Fruit fly (Drosophila melanogaster) whole organism, prepupa: ENCODE results near the gene for.

Experiments used
- Blimp-1 ChIP-seq: fragments of 200-800 bp; sonication (Bioruptor generic); optimal IDR thresholded peaks from 3 replicates; lab custom pipeline; 2017; ENCODE audit warnings: missing biosample characterization, missing genetic modification characterization, mild to moderate bottlenecking, moderate library complexity, missing genetic modification reagents
- CG10631 ChIP-seq: fragments of 200-800 bp; sonication (Bioruptor generic); optimal IDR thresholded peaks from 2 replicates; lab custom pipeline; 2016; ENCODE audit warnings: missing biosample characterization, missing genetic modification characterization
- CG11294 ChIP-seq: fragments of 200-800 bp; sonication (Bioruptor generic); IDR thresholded peaks from 2 replicates; pipeline ENCODE4 v1.3.6; 2022; ENCODE audit warnings: missing biosample characterization, missing genetic modification characterization
- CG11762 ChIP-seq: fragments of 200-800 bp; sonication (Bioruptor generic); optimal IDR thresholded peaks from 3 replicates; lab custom pipeline; 2016; ENCODE audit warnings: missing biosample characterization, missing genetic modification characterization; ENCODE audit not compliant: insufficient read depth
- CG11902 ChIP-seq: fragments of 200-800 bp; sonication (Bioruptor generic); optimal IDR thresholded peaks from 3 replicates; lab custom pipeline; 2016; ENCODE audit warnings: missing biosample characterization, missing genetic modification characterization
- CG1621 ChIP-seq: fragments of 200-800 bp; sonication (Bioruptor generic); optimal IDR thresholded peaks from 3 replicates; lab custom pipeline; 2018; ENCODE audit warnings: missing biosample characterization, mild to moderate bottlenecking, missing genetic modification characterization
- CG16779 ChIP-seq: fragments of 200-800 bp; sonication (Bioruptor generic); optimal IDR thresholded peaks from 3 replicates; lab custom pipeline; 2017; ENCODE audit warnings: missing biosample characterization, mild to moderate bottlenecking, missing genetic modification characterization
- CG3032 ChIP-seq: fragments of 200-800 bp; optimal IDR thresholded peaks from 2 replicates; lab custom pipeline; 2019; ENCODE audit warnings: missing biosample characterization, mild to moderate bottlenecking, missing genetic modification characterization, moderate library complexity
- CG31627 ChIP-seq: fragments of 200-800 bp; sonication (Bioruptor generic); optimal IDR thresholded peaks from 3 replicates; lab custom pipeline; 2016; ENCODE audit warnings: missing biosample characterization, missing genetic modification characterization
- CG32006 ChIP-seq: fragments of 200-800 bp; sonication (Bioruptor generic); optimal IDR thresholded peaks from 3 replicates; lab custom pipeline; 2017; ENCODE audit warnings: missing biosample characterization, mild to moderate bottlenecking, missing genetic modification characterization
- CG34406 ChIP-seq: fragments of 200-800 bp; sonication (Bioruptor generic); optimal IDR thresholded peaks from 3 replicates; lab custom pipeline; 2016; ENCODE audit warnings: missing biosample characterization, missing genetic modification characterization
- CG3919 ChIP-seq: fragments of 200-800 bp; sonication (Bioruptor generic); optimal IDR thresholded peaks from 3 replicates; lab custom pipeline; 2016; ENCODE audit warnings: missing biosample characterization, missing genetic modification characterization
- CG4318 ChIP-seq: fragments of 200-800 bp; sonication (Bioruptor generic); optimal IDR thresholded peaks from 3 replicates; lab custom pipeline; 2017; ENCODE audit warnings: missing biosample characterization, mild to moderate bottlenecking, missing genetic modification characterization
- CG6163 ChIP-seq: fragments of 200-800 bp; sonication (Bioruptor generic); IDR thresholded peaks from 3 replicates; pipeline ENCODE4 v1.3.6; 2022; ENCODE audit warnings: missing biosample characterization, missing genetic modification characterization
- CG6276 ChIP-seq: fragments of 200-800 bp; sonication (Bioruptor generic); optimal IDR thresholded peaks from 2 replicates; lab custom pipeline; 2017; ENCODE audit warnings: missing biosample characterization, mild to moderate bottlenecking, missing genetic modification characterization
- CG6808 ChIP-seq: fragments of 200-800 bp; sonication (Bioruptor generic); optimal IDR thresholded peaks from 3 replicates; lab custom pipeline; 2017; ENCODE audit warnings: missing biosample characterization, missing genetic modification characterization, mild to moderate bottlenecking, moderate library complexity, missing genetic modification reagents
- CG8119 ChIP-seq: fragments of 200-800 bp; sonication (Bioruptor generic); IDR thresholded peaks from 3 replicates; pipeline ENCODE4 v1.3.6; 2022; ENCODE audit warnings: missing biosample characterization, missing genetic modification characterization
- Eip75B ChIP-seq: fragments of 200-800 bp; sonication (Bioruptor generic); optimal IDR thresholded peaks from 3 replicates; lab custom pipeline; 2016; ENCODE audit warnings: missing biosample characterization, missing genetic modification characterization
- Ets21C ChIP-seq: fragments of 200-800 bp; sonication (Bioruptor generic); optimal IDR thresholded peaks from 3 replicates; lab custom pipeline; 2016; ENCODE audit warnings: missing biosample characterization, missing genetic modification characterization
- Hr38 ChIP-seq: sonication (Bioruptor generic); optimal IDR thresholded peaks from 2 replicates; lab custom pipeline; 2016; ENCODE audit warnings: missing biosample characterization, missing genetic modification characterization
- Hr39 ChIP-seq: fragments of 200-800 bp; sonication (Bioruptor generic); optimal IDR thresholded peaks from 2 replicates; lab custom pipeline; 2016; ENCODE audit warnings: missing biosample characterization, missing genetic modification characterization
- Hr4 ChIP-seq: fragments of 200-800 bp; sonication (Bioruptor generic); optimal IDR thresholded peaks from 3 replicates; lab custom pipeline; 2016; ENCODE audit warnings: missing biosample characterization, missing genetic modification characterization
- Lpt ChIP-seq: fragments of 200-800 bp; sonication (Bioruptor generic); optimal IDR thresholded peaks from 3 replicates; lab custom pipeline; 2016; ENCODE audit warnings: missing biosample characterization, missing genetic modification characterization
- Met ChIP-seq: fragments of 200-800 bp; sonication (Bioruptor generic); optimal IDR thresholded peaks from 3 replicates; lab custom pipeline; 2016; ENCODE audit warnings: missing biosample characterization, missing genetic modification characterization
- Smox ChIP-seq: fragments of 200-800 bp; sonication (Bioruptor generic); optimal IDR thresholded peaks from 3 replicates; lab custom pipeline; 2016; ENCODE audit warnings: missing biosample characterization, missing genetic modification characterization
- Sox102F ChIP-seq: fragments of 200-800 bp; sonication (Bioruptor generic); optimal IDR thresholded peaks from 2 replicates; lab custom pipeline; 2016; ENCODE audit warnings: missing biosample characterization, mild to moderate bottlenecking, missing genetic modification characterization
- Sox14 ChIP-seq: fragments of 200-800 bp; sonication (Bioruptor generic); optimal IDR thresholded peaks from 3 replicates; lab custom pipeline; 2016; ENCODE audit warnings: missing biosample characterization, missing genetic modification characterization
- Sox15 ChIP-seq: fragments of 200-800 bp; sonication (Bioruptor generic); optimal IDR thresholded peaks from 3 replicates; lab custom pipeline; 2016; ENCODE audit warnings: missing biosample characterization, missing genetic modification characterization
- achi ChIP-seq: fragments of 200-800 bp; sonication (Bioruptor generic); optimal IDR thresholded peaks from 3 replicates; lab custom pipeline; 2016; ENCODE audit warnings: missing biosample characterization, missing genetic modification characterization
- acj6 ChIP-seq: fragments of 200-800 bp; sonication (Bioruptor generic); optimal IDR thresholded peaks from 3 replicates; lab custom pipeline; 2016; ENCODE audit warnings: missing biosample characterization, missing genetic modification characterization
- cyc ChIP-seq: fragments of 200-800 bp; sonication (Bioruptor generic); optimal IDR thresholded peaks from 3 replicates; lab custom pipeline; 2016; ENCODE audit warnings: missing biosample characterization, missing genetic modification characterization
- dac ChIP-seq: fragments of 200-800 bp; sonication (Bioruptor generic); optimal IDR thresholded peaks from 2 replicates; lab custom pipeline; 2017; ENCODE audit warnings: missing biosample characterization, mild to moderate bottlenecking, missing genetic modification characterization
- dsx ChIP-seq: fragments of 200-800 bp; optimal IDR thresholded peaks from 3 replicates; lab custom pipeline; 2019; ENCODE audit warnings: missing biosample characterization, mild to moderate bottlenecking, missing genetic modification characterization, moderate library complexity; ENCODE audit not compliant: poor library complexity, severe bottlenecking
- fd85E ChIP-seq: fragments of 200-800 bp; sonication (Bioruptor generic); optimal IDR thresholded peaks from 3 replicates; lab custom pipeline; 2016; ENCODE audit warnings: missing biosample characterization, missing genetic modification characterization
- fkh ChIP-seq: fragments of 200-800 bp; sonication (Bioruptor generic); optimal IDR thresholded peaks from 3 replicates; lab custom pipeline; 2017; ENCODE audit warnings: missing biosample characterization, mild to moderate bottlenecking, missing genetic modification characterization, moderate library complexity
- net ChIP-seq: fragments of 200-800 bp; sonication (Bioruptor generic); optimal IDR thresholded peaks from 3 replicates; lab custom pipeline; 2016; ENCODE audit warnings: missing biosample characterization, missing genetic modification characterization
- pdm3 ChIP-seq: fragments of 200-800 bp; sonication (Bioruptor generic); optimal IDR thresholded peaks from 3 replicates; lab custom pipeline; 2016; ENCODE audit warnings: missing biosample characterization, missing genetic modification characterization
- ss ChIP-seq, 2 experiments: fragments of 200-800 bp; sonication (Bioruptor generic); optimal IDR thresholded peaks; 2 replicates in 1 of 2; 3 replicates in 1 of 2; lab custom pipeline; 2017 to 2018; ENCODE audit warnings: mild to moderate bottlenecking in 2 of 2, missing biosample characterization in 2 of 2, missing genetic modification characterization in 2 of 2, moderate library complexity in 1 of 2
- svp ChIP-seq: fragments of 200-800 bp; sonication (Bioruptor generic); peaks from one replicate; lab custom pipeline; 2016; ENCODE audit warnings: missing biosample characterization, missing genetic modification characterization
- vri ChIP-seq: fragments of 200-800 bp; sonication (Bioruptor generic); optimal IDR thresholded peaks from 3 replicates; lab custom pipeline; 2016; ENCODE audit warnings: missing biosample characterization, mild to moderate bottlenecking, missing genetic modification characterization

Gene for

dm6 chr2L:3632047-3632880 is 24.5 kb downstream of the for start (continued):
- peak; percentile 77 for TF ChIP-seq fkh
- TF ChIP-seq Eip75B (GFP tag; lab: Kevin White, UChicago) = peak; percentile 98
- peak; percentile 90 for TF ChIP-seq Lpt (GFP tag; lab: Kevin White, UChicago)
- TF ChIP-seq CG16779 (tag; lab: Kevin White, UChicago) = peak; percentile 91
- TF ChIP-seq dsx (GFP tag; lab: Kevin White, UChicago) = peak; percentile 92
- TF ChIP-seq Ets21C (GFP tag; lab: Kevin White, UChicago) = peak; percentile 89
- TF ChIP-seq fd85E (GFP tag; lab: Kevin White, UChicago) = peak; percentile 95
- no peak for TF ChIP-seq Hr38 (GFP tag; lab: Kevin White, UChicago)
- peak; percentile 99 for TF ChIP-seq CG6276
- TF ChIP-seq Sox102F = peak; percentile 95
- TF ChIP-seq acj6 (GFP tag; lab: Kevin White, UChicago) = peak; percentile 99
- peak; percentile 95 for TF ChIP-seq CG31627 (GFP tag; lab: Kevin White, UChicago)
- peak; percentile 98 for TF ChIP-seq CG6808 (GFP tag; lab: Kevin White, UChicago)
- TF ChIP-seq Sox15 (GFP tag; lab: Kevin White, UChicago) = peak; percentile 88
- peak; percentile 89 for TF ChIP-seq CG10631 (GFP tag; lab: Kevin White, UChicago)
- peak; percentile 94 for TF ChIP-seq CG3919 (GFP tag; lab: Kevin White, UChicago)
- peak; percentile 95 for TF ChIP-seq CG32006 (GFP tag; lab: Kevin White, UChicago)
- TF ChIP-seq Met (GFP tag; lab: Kevin White, UChicago) = peak; percentile 98
- peak; percentile 99 for TF ChIP-seq CG3032 (tag; lab: Kevin White, UChicago)
- peak; percentile 98 for TF ChIP-seq svp (GFP tag; lab: Kevin White, UChicago)
- peak; percentile 87 for TF ChIP-seq CG4318 (GFP tag; lab: Kevin White, UChicago)
- peak; percentile 94 for TF ChIP-seq net
- TF ChIP-seq vri (GFP tag; lab: Kevin White, UChicago) = peak; percentile 96

dm6 chr2L:3631262-3632046 is 25.3 kb downstream of the for start:
- no peak for TF ChIP-seq CG1621 (tag; lab: Kevin White, UChicago)
- TF ChIP-seq Blimp-1 (GFP tag; lab: Kevin White, UChicago) = peak; percentile 91
- no peak for TF ChIP-seq pdm3 (GFP tag; lab: Kevin White, UChicago)

dm6 chr2L:3630763-3631162 is 26.0 kb downstream of the for start:
- TF ChIP-seq CG11294 (GFP tag; lab: Robert Waterston, UW) (no peak), Blimp-1 (GFP tag; lab: Kevin White, UChicago) (peak; percentile 62)

- peak; percentile 84 for TF ChIP-seq CG34406 (GFP tag; lab: Kevin White, UChicago)
- peak; percentile 77 for TF ChIP-seq Sox102F
- TF ChIP-seq CG11762 = peak; percentile 74
- peak; percentile 80 for TF ChIP-seq dsx (GFP tag; lab: Kevin White, UChicago)
- TF ChIP-seq Met (GFP tag; lab: Kevin White, UChicago) = peak; percentile 70
- TF ChIP-seq dac (GFP tag; lab: Kevin White, UChicago) = no peak
- peak; percentile 84 for TF ChIP-seq net
- TF ChIP-seq CG16779 (tag; lab: Kevin White, UChicago) = peak; percentile 58
- TF ChIP-seq ss (GFP tag; optimal IDR thresholded peaks at IDR 0.05; lab: Kevin White, UChicago) = peak in 1 of 2 experiments; percentile 90
- peak; percentile 95 for TF ChIP-seq svp (GFP tag; lab: Kevin White, UChicago)
- TF ChIP-seq Smox (GFP tag; lab: Kevin White, UChicago) = peak; percentile 71
- peak; percentile 54 for TF ChIP-seq Ets21C (GFP tag; lab: Kevin White, UChicago)
- TF ChIP-seq vri (GFP tag; lab: Kevin White, UChicago) = no peak
- TF ChIP-seq CG6276 = no peak
- peak; percentile 87 for TF ChIP-seq CG6163
- TF ChIP-seq CG1621 (tag; lab: Kevin White, UChicago) = peak; percentile 82
- TF ChIP-seq achi (GFP tag; lab: Kevin White, UChicago) = peak; percentile 74
- peak; percentile 87 for TF ChIP-seq CG3919 (GFP tag; lab: Kevin White, UChicago)
- peak; percentile 26 for TF ChIP-seq Hr4
- TF ChIP-seq CG11902 = peak; percentile 77
- peak; percentile 76 for TF ChIP-seq cyc (GFP tag; lab: Kevin White, UChicago)
- peak; percentile 77 for TF ChIP-seq Hr39 (GFP tag; lab: Kevin White, UChicago)
- TF ChIP-seq Sox14 (GFP tag; lab: Kevin White, UChicago) = peak; percentile 56
- TF ChIP-seq CG10631 (GFP tag; lab: Kevin White, UChicago) = peak; percentile 78
- peak; percentile 23; the same call in 1 of the 3 replicates for TF ChIP-seq CG8119
Observed at dm6 chr2L:3629466-3629865, 27.3 kb downstream of the for start.
